Worm (Caenorhabditis elegans) whole organism, L1 larva: ENCODE data around the gene grl-10.

ENCODE experiments used
- C04F5.9 ChIP-seq: sonication (generic microtip); optimal IDR thresholded peaks from 2 replicates; lab custom pipeline; 2016; ENCODE audit warnings: missing genetic modification characterization, missing compliant biosample characterization
- C16A3.4 ChIP-seq: fragments of 150-350 bp; optimal IDR thresholded peaks from 2 replicates; lab custom pipeline; 2014; ENCODE audit warnings: missing biosample characterization, missing genetic modification characterization
- F16B12.6 ChIP-seq: fragments of 150-350 bp; optimal IDR thresholded peaks from 2 replicates; lab custom pipeline; 2014; ENCODE audit warnings: missing biosample characterization, missing genetic modification characterization
- Y116A8C.19 ChIP-seq: sonication (generic microtip); optimal IDR thresholded peaks from 2 replicates; lab custom pipeline; 2016; ENCODE audit warnings: missing compliant biosample characterization, missing genetic modification characterization, borderline replicate concordance
- alr-1 ChIP-seq: fragments of 200-800 bp; sonication (Bioruptor generic); optimal IDR thresholded peaks from 2 replicates; lab custom pipeline; 2018; ENCODE audit warnings: borderline replicate concordance, mild to moderate bottlenecking, missing genetic modification characterization, missing compliant biosample characterization
- aly-2 ChIP-seq: fragments of 150-350 bp; optimal IDR thresholded peaks from 2 replicates; lab custom pipeline; 2014; ENCODE audit warnings: missing biosample characterization, missing genetic modification characterization
- ama-1 ChIP-seq: fragments of 150-350 bp; optimal IDR thresholded peaks from 2 replicates; lab custom pipeline; 2014
- blmp-1 ChIP-seq: fragments of 150-350 bp; optimal IDR thresholded peaks from 2 replicates; lab custom pipeline; 2014; ENCODE audit warnings: missing biosample characterization, missing genetic modification characterization
- ceh-8 ChIP-seq: fragments of 200-800 bp; sonication (Bioruptor generic); optimal IDR thresholded peaks from 2 replicates; lab custom pipeline; 2018; ENCODE audit warnings: mild to moderate bottlenecking, missing genetic modification characterization, moderate library complexity, missing compliant biosample characterization
- ceh-88 ChIP-seq: fragments of 200-800 bp; sonication (Bioruptor generic); IDR thresholded peaks from 2 replicates; pipeline ENCODE4 v1.3.6; 2022; ENCODE audit warnings: missing genetic modification characterization, missing compliant biosample characterization
- dpl-1 ChIP-seq, 3 experiments: fragments of 150-350 bp in 2 of 3; sonication (generic microtip) in 1 of 3; optimal IDR thresholded peaks; 2 replicates each; lab custom pipeline; 2014 to 2017; ENCODE audit warnings: missing biosample characterization in 3 of 3, missing genetic modification characterization in 3 of 3, missing genetic modification reagents in 3 of 3
- efl-1 ChIP-seq, 4 experiments: fragments of 150-350 bp; optimal IDR thresholded peaks in 3 of 4; peaks in 1 of 4; 1 replicate in 1 of 4; 2 replicates in 3 of 4; lab custom pipeline; 2014; ENCODE audit warnings: missing biosample characterization in 2 of 4, missing genetic modification characterization in 2 of 4, missing genetic modification reagents in 2 of 4
- egl-13 ChIP-seq: sonication (generic microtip); optimal IDR thresholded peaks from 2 replicates; lab custom pipeline; 2016; ENCODE audit warnings: missing genotype, missing genetic modification reagents, missing genetic modification characterization, missing compliant biosample characterization
- egl-27 ChIP-seq, 2 experiments: fragments of 150-350 bp in 1 of 2; sonication (generic microtip); optimal IDR thresholded peaks; 3 replicates each; lab custom pipeline; 2017 to 2018; ENCODE audit warnings: missing biosample characterization in 2 of 2, missing genetic modification characterization in 2 of 2, missing genetic modification reagents in 2 of 2
- fkh-4 ChIP-seq: sonication (generic microtip); optimal IDR thresholded peaks from 2 replicates; lab custom pipeline; 2016; ENCODE audit warnings: missing compliant biosample characterization, missing genetic modification characterization, borderline replicate concordance
- fkh-8 ChIP-seq: sonication (generic microtip); optimal IDR thresholded peaks from 2 replicates; lab custom pipeline; 2016; ENCODE audit warnings: mild to moderate bottlenecking, missing genetic modification characterization, missing compliant biosample characterization
- grh-1 ChIP-seq: fragments of 200-800 bp; sonication (Bioruptor generic); IDR thresholded peaks from 2 replicates; pipeline ENCODE4 v1.3.6; 2022; ENCODE audit warnings: missing genetic modification reagents, missing genetic modification characterization, missing compliant biosample characterization
- hlh-17 ChIP-seq: fragments of 200-800 bp; sonication (Bioruptor generic); optimal IDR thresholded peaks from 2 replicates; lab custom pipeline; 2018; ENCODE audit warnings: missing genetic modification characterization, mild to moderate bottlenecking, missing compliant biosample characterization, moderate library complexity, borderline replicate concordance
- hpl-2 ChIP-seq: fragments of 150-350 bp; optimal IDR thresholded peaks from 2 replicates; lab custom pipeline; 2014; ENCODE audit warnings: missing biosample characterization, missing genetic modification reagents, missing genetic modification characterization
- jun-1 ChIP-seq: fragments of 150-350 bp; optimal IDR thresholded peaks from 2 replicates; lab custom pipeline; 2014; ENCODE audit warnings: missing biosample characterization, missing genetic modification reagents, missing genetic modification characterization
- lin-13 ChIP-seq: fragments of 150-350 bp; optimal IDR thresholded peaks from 2 replicates; lab custom pipeline; 2014; ENCODE audit warnings: missing biosample characterization, missing genetic modification reagents, missing genetic modification characterization
- lsy-2 ChIP-seq, 2 experiments: fragments of 150-350 bp; optimal IDR thresholded peaks; 2 replicates each; lab custom pipeline; 2014; ENCODE audit warnings: missing biosample characterization in 2 of 2, missing genetic modification characterization in 2 of 2
- mab-9 ChIP-seq: fragments of 200-800 bp; sonication (Bioruptor generic); IDR thresholded peaks from 2 replicates; pipeline ENCODE4 v1.3.6; 2022; ENCODE audit warnings: missing genetic modification reagents, missing genetic modification characterization, missing compliant biosample characterization
- mdl-1 ChIP-seq, 2 experiments: fragments of 150-350 bp; optimal IDR thresholded peaks; 2 replicates each; lab custom pipeline; 2014 to 2017; ENCODE audit warnings: missing biosample characterization in 2 of 2, missing genetic modification characterization in 2 of 2, inconsistent platforms in 1 of 2
- mef-2 ChIP-seq: fragments of 150-350 bp; optimal IDR thresholded peaks from 2 replicates; lab custom pipeline; 2014; ENCODE audit warnings: missing biosample characterization, missing genetic modification characterization
- nhr-11 ChIP-seq: fragments of 150-350 bp; optimal IDR thresholded peaks from 2 replicates; lab custom pipeline; 2014; ENCODE audit warnings: missing biosample characterization, missing genetic modification characterization
- nhr-12 ChIP-seq: sonication (generic microtip); optimal IDR thresholded peaks from 2 replicates; lab custom pipeline; 2017; ENCODE audit warnings: missing biosample characterization, missing genetic modification characterization
- nhr-20 ChIP-seq: sonication (generic microtip); optimal IDR thresholded peaks from 2 replicates; lab custom pipeline; 2016; ENCODE audit warnings: mild to moderate bottlenecking, missing genetic modification characterization, missing compliant biosample characterization
- nhr-237 ChIP-seq: fragments of 150-350 bp; optimal IDR thresholded peaks from 2 replicates; lab custom pipeline; 2014; ENCODE audit warnings: missing biosample characterization, missing genetic modification characterization
- nhr-71 ChIP-seq: sonication (generic microtip); optimal IDR thresholded peaks from 2 replicates; lab custom pipeline; 2016; ENCODE audit warnings: mild to moderate bottlenecking, missing genetic modification characterization, moderate library complexity, missing compliant biosample characterization
- nhr-85 ChIP-seq: sonication (generic microtip); peaks from one replicate; lab custom pipeline; 2016; ENCODE audit warnings: missing genetic modification characterization, inconsistent platforms, missing compliant biosample characterization
- pag-3 ChIP-seq: sonication (generic microtip); optimal IDR thresholded peaks from 2 replicates; lab custom pipeline; 2017; ENCODE audit warnings: missing genetic modification characterization, mild to moderate bottlenecking, missing compliant biosample characterization, antibody characterized with exemption, borderline replicate concordance; ENCODE audit not compliant: insufficient read depth
- pax-3 ChIP-seq: fragments of 200-800 bp; sonication (Bioruptor generic); optimal IDR thresholded peaks from 2 replicates; lab custom pipeline; 2018; ENCODE audit warnings: mild to moderate bottlenecking, missing genetic modification characterization, moderate library complexity, missing compliant biosample characterization
- pqm-1 ChIP-seq: sonication (generic microtip); optimal IDR thresholded peaks from 3 replicates; lab custom pipeline; 2017; ENCODE audit warnings: missing biosample characterization, missing genetic modification characterization
- rnt-1 ChIP-seq: sonication (generic microtip); optimal IDR thresholded peaks from 2 replicates; lab custom pipeline; 2016; ENCODE audit warnings: mild to moderate bottlenecking, missing genetic modification characterization, moderate library complexity, missing compliant biosample characterization
- snu-23 ChIP-seq: sonication (generic microtip); optimal IDR thresholded peaks from 2 replicates; lab custom pipeline; 2016; ENCODE audit warnings: missing genetic modification characterization, missing compliant biosample characterization
- sox-4 ChIP-seq: sonication (generic microtip); optimal IDR thresholded peaks from 2 replicates; lab custom pipeline; 2016; ENCODE audit warnings: missing genetic modification characterization, missing compliant biosample characterization
- sptf-1 ChIP-seq: fragments of 150-350 bp; optimal IDR thresholded peaks from 2 replicates; lab custom pipeline; 2014; ENCODE audit warnings: missing biosample characterization, missing genetic modification characterization
- swsn-7 ChIP-seq: sonication (generic microtip); optimal IDR thresholded peaks from 2 replicates; lab custom pipeline; 2016; ENCODE audit warnings: missing genetic modification characterization, missing compliant biosample characterization
- tlp-1 ChIP-seq: fragments of 150-350 bp; optimal IDR thresholded peaks from 2 replicates; lab custom pipeline; 2014; ENCODE audit warnings: missing biosample characterization, missing genetic modification characterization
- unc-30 ChIP-seq: sonication (generic microtip); optimal IDR thresholded peaks from 2 replicates; lab custom pipeline; 2017; ENCODE audit warnings: missing biosample characterization, missing genetic modification characterization
- unc-86 ChIP-seq: sonication (generic microtip); optimal IDR thresholded peaks from 2 replicates; lab custom pipeline; 2016; ENCODE audit warnings: missing genetic modification characterization, missing compliant biosample characterization
- vab-15 ChIP-seq: sonication (generic microtip); optimal IDR thresholded peaks from 2 replicates; lab custom pipeline; 2017; ENCODE audit warnings: missing genotype, mild to moderate bottlenecking, missing genetic modification characterization, missing compliant biosample characterization
- zag-1 ChIP-seq: fragments of 150-350 bp; optimal IDR thresholded peaks from 2 replicates; lab custom pipeline; 2014; ENCODE audit warnings: missing biosample characterization, missing genetic modification characterization
- zip-4 ChIP-seq: fragments of 200-800 bp; sonication (Bioruptor generic); optimal IDR thresholded peaks from 2 replicates; lab custom pipeline; 2018; ENCODE audit warnings: mild to moderate bottlenecking, missing genetic modification characterization, moderate library complexity, missing compliant biosample characterization

The grl-10 gene

DNA sequence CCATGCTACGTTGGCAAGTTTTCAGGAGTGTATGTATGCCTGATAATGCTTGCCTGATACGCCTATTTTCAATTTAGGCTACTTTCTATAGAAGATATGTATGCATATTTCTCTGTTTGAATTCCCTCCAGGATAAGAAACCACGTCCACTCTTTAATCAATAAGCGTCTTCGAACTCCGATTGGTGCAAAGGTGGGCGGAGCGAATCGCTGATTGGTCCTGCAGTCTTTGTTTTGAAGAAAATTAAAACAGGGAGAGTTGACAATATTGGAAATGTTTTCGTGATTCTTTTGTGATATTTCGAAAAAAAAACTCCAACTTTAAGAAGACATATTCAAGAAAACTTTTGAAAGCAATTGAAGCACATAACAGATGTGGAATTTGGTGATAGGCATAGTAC, 12.4 kb upstream of the grl-10 start:
- TF ChIP-seq hlh-17 (GFP tag; lab: Kevin White, UChicago) (no peak), nhr-12 (tag; lab: Kevin White, UChicago) (no peak), zag-1 (no peak), fkh-8 (no peak), swsn-7 (no peak), mdl-1 (tag; optimal IDR thresholded peaks at IDR 0.05; lab: Kevin White, UChicago) (no peak), fkh-4 (tag; lab: Kevin White, UChicago) (no peak), nhr-20 (no peak)
- TF ChIP-seq, all 84 proteins: peak for 0

DNA sequence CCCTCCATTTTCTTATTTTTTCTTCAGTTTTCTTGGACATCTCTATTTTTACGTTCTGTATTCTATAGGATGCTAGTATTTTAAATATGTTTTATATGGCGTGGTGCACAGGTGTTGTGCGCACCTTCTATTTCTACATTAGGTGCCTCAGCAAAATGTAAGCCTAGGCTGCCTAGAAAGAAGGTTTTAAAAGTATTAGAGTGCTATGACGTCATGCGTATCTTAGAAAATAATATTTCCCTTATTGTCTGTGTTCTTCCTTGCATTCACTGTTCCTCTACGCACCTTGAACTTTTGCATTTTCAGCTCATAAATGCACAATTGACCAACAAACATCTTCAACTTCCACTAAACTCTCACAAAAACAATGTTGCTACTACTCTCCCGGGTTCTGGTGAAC, 3.4 kb upstream of the grl-10 start, which contains the start of gene frpr-3:
Gene frpr-3 (plus strand): TSS at position 301 of the 400 bp plus-strand sequence.
- no peak for TF ChIP-seq sptf-1 (tag; lab: Kevin White, UChicago)
- TF ChIP-seq fkh-8, result no peak
- TF ChIP-seq efl-1 (optimal IDR thresholded peaks at IDR 0.05; lab: Kevin White, UChicago), result no peak
- no peak for TF ChIP-seq efl-1 (GFP tag; optimal IDR thresholded peaks at IDR 0.05 in 1 of 2; lab: Kevin White, UChicago)
- no peak for TF ChIP-seq C16A3.4
- TF ChIP-seq hlh-17 (GFP tag; lab: Kevin White, UChicago), result no peak
- no peak for TF ChIP-seq F16B12.6 (tag; lab: Kevin White, UChicago)
- no peak for TF ChIP-seq zag-1
- no peak for TF ChIP-seq zip-4 (GFP tag; lab: Kevin White, UChicago)
- TF ChIP-seq unc-86 (tag; lab: Kevin White, UChicago), result no peak
- TF ChIP-seq sox-4 (tag; lab: Kevin White, UChicago), result no peak
- TF ChIP-seq mab-9 (GFP tag; lab: Robert Waterston, UW), result no peak
- TF ChIP-seq nhr-71 (tag; lab: Kevin White, UChicago), result no peak
- TF ChIP-seq aly-2 (tag; lab: Kevin White, UChicago), result no peak

DNA sequence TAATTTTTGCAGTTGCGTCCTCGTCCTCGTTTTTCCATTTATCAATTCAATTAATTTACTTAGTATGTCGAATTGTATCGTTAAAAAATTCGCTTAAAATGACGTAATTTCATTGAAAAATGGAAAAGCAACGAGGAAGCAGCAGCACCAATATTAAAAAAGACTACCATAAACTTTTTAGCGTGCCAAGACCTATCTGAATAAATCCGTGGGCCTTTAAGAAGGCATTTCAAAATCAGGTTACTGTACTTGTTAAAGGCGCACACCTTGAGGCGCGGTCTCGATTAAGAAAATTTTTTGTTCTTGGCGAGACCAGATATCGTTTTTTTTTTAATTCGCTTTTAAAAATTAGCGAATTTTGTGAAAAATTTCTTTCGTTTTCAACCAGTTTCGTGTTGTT, 698 bp upstream of the grl-10 start:
- no peak for TF ChIP-seq jun-1
- no peak for TF ChIP-seq mef-2 (tag; lab: Kevin White, UChicago)
- no peak for TF ChIP-seq rnt-1 (tag; lab: Kevin White, UChicago)

DNA sequence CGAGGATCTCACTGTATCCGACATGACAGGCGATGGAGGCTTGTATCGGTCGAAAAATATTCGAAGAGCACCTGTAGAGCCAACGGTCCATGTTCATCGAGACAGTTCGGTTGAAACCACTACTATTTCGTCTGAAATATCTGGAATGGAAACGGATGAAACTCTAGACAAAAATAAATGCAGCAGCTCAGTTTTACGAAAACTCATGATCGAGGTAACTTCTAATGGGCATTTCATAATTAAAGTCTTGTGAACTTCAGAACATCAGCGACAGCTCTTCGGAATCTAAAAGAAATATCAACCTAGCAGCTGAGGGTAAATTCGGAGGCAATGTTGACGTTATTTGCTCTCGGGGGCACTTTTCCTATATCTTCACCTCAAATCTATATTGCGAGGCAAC, 881 bp downstream of the grl-10 start:
- TF ChIP-seq snu-23 (GFP tag; lab: Kevin White, UChicago) (no peak), dpl-1 (GFP tag; optimal IDR thresholded peaks at IDR 0.05; lab: Kevin White, UChicago) (no peak), unc-30 (no peak), C04F5.9 (no peak), ama-1 (lab: Kevin White, UChicago) (no peak), lsy-2 (tag; optimal IDR thresholded peaks at IDR 0.05; lab: Kevin White, UChicago) (peak in 1 of 2 experiments; percentile 7), alr-1 (tag; lab: Kevin White, UChicago) (no peak), nhr-85 (tag; lab: Kevin White, UChicago) (peak; percentile 52), lin-13 (GFP tag; lab: Kevin White, UChicago) (no peak), sox-4 (tag; lab: Kevin White, UChicago) (no peak), nhr-237 (tag; lab: Kevin White, UChicago) (no peak)

DNA sequence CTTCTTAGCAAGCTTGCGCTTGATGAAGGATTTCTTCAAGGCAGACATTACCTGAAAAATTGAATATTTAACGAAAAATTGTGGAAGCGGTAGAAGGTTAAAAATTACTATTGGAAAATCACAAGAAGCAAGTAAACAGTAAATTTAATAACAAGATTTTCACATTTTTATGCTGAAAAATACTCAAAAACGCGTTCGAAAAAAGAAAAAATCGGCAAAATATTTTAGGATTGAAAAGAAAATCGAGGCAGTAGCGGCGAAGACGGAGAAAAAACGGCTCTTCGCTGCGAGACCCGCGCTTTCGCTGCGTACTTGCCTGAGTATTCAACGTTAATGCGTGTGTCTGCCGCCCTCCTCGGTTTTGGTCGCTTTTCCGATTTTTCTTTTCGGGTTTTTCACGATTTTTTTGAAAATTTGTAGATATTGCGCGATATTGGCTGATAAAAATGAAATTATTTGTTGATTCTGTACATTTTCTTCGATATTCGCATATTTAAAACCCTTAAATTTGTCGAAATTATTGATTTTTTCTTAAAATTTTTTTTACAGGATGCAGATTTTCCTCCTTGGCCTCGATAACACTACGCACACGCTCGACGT, 1.8 kb downstream of the grl-10 start, which contains the start of the genes rpl-39 and rps-30:
Gene rpl-39 (minus strand): TSS at position 51 of the 600 bp plus-strand sequence.
Gene rps-30 (plus strand): TSS at position 550 of the 600 bp plus-strand sequence.
- TF ChIP-seq pqm-1 (tag; lab: Kevin White, UChicago) (no peak), egl-13 (tag; lab: Kevin White, UChicago) (no peak), mab-9 (GFP tag; lab: Robert Waterston, UW) (no peak), tlp-1 (tag; lab: Kevin White, UChicago) (no peak), Y116A8C.19 (no peak), pax-3 (tag; lab: Kevin White, UChicago) (peak; percentile 54), egl-27 (tag; optimal IDR thresholded peaks at IDR 0.05; lab: Kevin White, UChicago) (no peak), vab-15 (tag; lab: Kevin White, UChicago) (no peak), zip-4 (GFP tag; lab: Kevin White, UChicago) (no peak), ceh-88 (GFP tag; lab: Robert Waterston, UW) (peak; percentile 37; the same call in 1 of the 2 replicates), rnt-1 (tag; lab: Kevin White, UChicago) (peak; percentile 86), grh-1 (GFP tag; lab: Robert Waterston, UW) (peak; percentile 70), hpl-2 (GFP tag; lab: Kevin White, UChicago) (peak; percentile 72), pag-3 (tag; lab: Kevin White, UChicago) (no peak), nhr-11 (tag; lab: Kevin White, UChicago) (peak; percentile 29), unc-30 (no peak), ceh-8 (no peak), blmp-1 (tag; lab: Kevin White, UChicago) (peak; percentile 71)
